Worm (Caenorhabditis elegans): ENCODE data around the gene wrm-1.

wrm-1 gene

ce11 chrIII:5730980-5731636 lies 8.5 kb downstream of the wrm-1 start, which contains the start of the genes B0244.9 and B0244.7:
Gene B0244.9, minus strand, starts transcription at chrIII:5731030.
Gene B0244.7, plus strand, starts transcription at chrIII:5731501.
- TF ChIP-seq cog-1 (tag; optimal IDR thresholded peaks at IDR 0.05) (no peak), ref-1 (GFP tag; conservative IDR thresholded peaks at IDR 0.05) (no peak), med-1 (GFP tag; optimal IDR thresholded peaks at IDR 0.05; ENCODE audit: insufficient read depth) (no peak), T22C8.4 (GFP tag; IDR thresholded peaks at IDR 0.05) (no peak), ztf-23 (GFP tag; IDR thresholded peaks at IDR 0.05) (no peak)

- TF ChIP-seq tab-1 (GFP tag; IDR thresholded peaks at IDR 0.05) (no peak), flt-1 (GFP tag; IDR thresholded peaks at IDR 0.05) (no peak), ref-1 (GFP tag; conservative IDR thresholded peaks at IDR 0.05) (no peak), ztf-29 (GFP tag; IDR thresholded peaks at IDR 0.05) (no peak), T22C8.4 (GFP tag; IDR thresholded peaks at IDR 0.05) (no peak), cog-1 (tag; optimal IDR thresholded peaks at IDR 0.05) (no peak), klf-2 (GFP tag; conservative IDR thresholded peaks at IDR 0.05) (no peak), med-1 (GFP tag; optimal IDR thresholded peaks at IDR 0.05; ENCODE audit: insufficient read depth) (no peak), ztf-23 (GFP tag; IDR thresholded peaks at IDR 0.05) (no peak)
Observed at ce11 chrIII:5732925-5733324, 10.3 kb downstream of the wrm-1 start, which contains the start of gene B0244.17. Gene B0244.17, plus strand, starts transcription at chrIII:5733225.

DNA sequence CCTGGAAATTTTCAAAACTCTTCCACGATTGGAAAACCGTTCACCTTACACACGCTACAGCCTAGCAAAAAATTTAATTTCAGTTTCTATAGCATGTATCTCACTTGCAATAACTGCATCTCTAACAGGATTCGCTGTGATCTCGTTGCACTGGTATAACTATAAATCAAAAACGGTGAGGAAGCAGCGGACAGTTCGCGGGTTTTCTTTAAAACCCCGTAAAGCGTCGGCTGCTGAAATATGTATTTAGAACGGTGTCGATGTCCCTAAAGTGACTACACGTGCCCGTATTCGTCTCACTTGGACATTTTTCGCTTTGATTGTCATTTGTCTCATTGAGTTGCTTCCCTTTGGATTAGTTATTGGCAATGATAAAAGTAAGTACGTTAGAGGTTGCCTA lies 11.7 kb downstream of the wrm-1 start:
- TF ChIP-seq cog-1 (tag; optimal IDR thresholded peaks at IDR 0.05), result no peak
- no peak for TF ChIP-seq klf-2 (GFP tag; conservative IDR thresholded peaks at IDR 0.05)
- no peak for TF ChIP-seq ztf-23 (GFP tag; IDR thresholded peaks at IDR 0.05)
- TF ChIP-seq ztf-29 (GFP tag; IDR thresholded peaks at IDR 0.05), result no peak
- no peak for TF ChIP-seq tab-1 (GFP tag; IDR thresholded peaks at IDR 0.05)
- no peak for TF ChIP-seq ref-1 (GFP tag; conservative IDR thresholded peaks at IDR 0.05)
- TF ChIP-seq med-1 (GFP tag; optimal IDR thresholded peaks at IDR 0.05; ENCODE audit: insufficient read depth), result no peak
- no peak for TF ChIP-seq T22C8.4 (GFP tag; IDR thresholded peaks at IDR 0.05)
- no peak for TF ChIP-seq flt-1 (GFP tag; IDR thresholded peaks at IDR 0.05)

- no peak for TF ChIP-seq med-1 (GFP tag; optimal IDR thresholded peaks at IDR 0.05; ENCODE audit: insufficient read depth)
- TF ChIP-seq flt-1 (GFP tag; IDR thresholded peaks at IDR 0.05), result no peak
- TF ChIP-seq tab-1 (GFP tag; IDR thresholded peaks at IDR 0.05), result no peak
- no peak for TF ChIP-seq ref-1 (GFP tag; conservative IDR thresholded peaks at IDR 0.05)
- no peak for TF ChIP-seq ztf-23 (GFP tag; IDR thresholded peaks at IDR 0.05)
- no peak for TF ChIP-seq ztf-29 (GFP tag; IDR thresholded peaks at IDR 0.05)
- no peak for TF ChIP-seq T22C8.4 (GFP tag; IDR thresholded peaks at IDR 0.05)
- no peak for TF ChIP-seq klf-2 (GFP tag; conservative IDR thresholded peaks at IDR 0.05)
- TF ChIP-seq cog-1 (tag; optimal IDR thresholded peaks at IDR 0.05), result no peak
Observed at ce11 chrIII:5734905-5735304, 12.3 kb downstream of the wrm-1 start, which contains the start of gene B0244.10. Gene B0244.10, plus strand, starts transcription at chrIII:5735158.

ce11 chrIII:5737708-5738107 lies 15.1 kb downstream of the wrm-1 start, which contains the start of gene B0244.6:
Gene B0244.6, plus strand, starts transcription at chrIII:5738008.
- TF ChIP-seq cog-1 (tag; optimal IDR thresholded peaks at IDR 0.05) (no peak), T22C8.4 (GFP tag; IDR thresholded peaks at IDR 0.05) (no peak), tab-1 (GFP tag; IDR thresholded peaks at IDR 0.05) (no peak), klf-2 (GFP tag; conservative IDR thresholded peaks at IDR 0.05) (no peak), flt-1 (GFP tag; IDR thresholded peaks at IDR 0.05) (no peak), ref-1 (GFP tag; conservative IDR thresholded peaks at IDR 0.05) (no peak), med-1 (GFP tag; optimal IDR thresholded peaks at IDR 0.05; ENCODE audit: insufficient read depth) (no peak), ztf-29 (GFP tag; IDR thresholded peaks at IDR 0.05) (no peak), ztf-23 (GFP tag; IDR thresholded peaks at IDR 0.05) (no peak)

DNA sequence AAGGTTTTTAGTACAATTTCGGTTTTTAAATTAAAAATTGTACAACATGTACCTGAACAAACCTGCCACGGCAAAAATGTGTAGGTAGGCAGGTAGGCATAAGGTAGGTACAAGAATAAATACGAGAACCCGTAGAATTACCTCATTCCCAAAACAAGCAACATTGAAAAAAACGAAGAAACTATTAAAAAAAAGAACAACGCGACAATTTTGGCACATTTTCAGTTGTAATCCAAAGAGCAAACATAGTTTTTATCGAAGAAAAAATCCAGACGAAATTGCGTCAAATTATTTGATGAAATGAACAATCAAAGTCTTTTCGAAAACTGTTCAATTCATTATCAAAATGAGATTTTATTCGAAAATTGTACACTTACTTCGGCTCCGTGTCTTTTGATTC lies 18.0 kb downstream of the wrm-1 start, which contains the start of gene B0244.16:
Gene B0244.16 (plus strand): TSS at position 301 of the 400 bp plus-strand sequence.
- TF ChIP-seq ref-1 (GFP tag; conservative IDR thresholded peaks at IDR 0.05), result no peak
- no peak for TF ChIP-seq ztf-23 (GFP tag; IDR thresholded peaks at IDR 0.05)
- no peak for TF ChIP-seq ztf-29 (GFP tag; IDR thresholded peaks at IDR 0.05)
- TF ChIP-seq cog-1 (tag; optimal IDR thresholded peaks at IDR 0.05), result no peak
- TF ChIP-seq med-1 (GFP tag; optimal IDR thresholded peaks at IDR 0.05; ENCODE audit: insufficient read depth), result no peak

DNA sequence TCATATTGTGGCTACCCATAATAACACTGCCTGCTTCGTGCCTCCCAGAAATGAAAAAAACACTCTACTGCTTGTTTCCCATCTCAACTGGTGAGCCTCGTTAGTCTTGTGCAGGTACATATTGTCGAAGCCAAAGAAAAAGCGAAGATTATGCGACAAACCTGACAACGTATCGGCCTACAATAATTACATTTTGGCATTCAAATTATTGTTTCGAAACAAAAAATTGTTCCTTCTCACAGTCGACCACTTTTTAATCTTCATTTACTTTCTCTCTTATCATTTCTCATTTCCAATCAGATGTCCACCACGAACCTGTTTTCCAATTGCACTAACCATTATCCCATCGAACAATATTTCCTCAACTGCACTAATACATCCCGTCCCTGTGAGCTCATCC lies 20.4 kb downstream of the wrm-1 start, which contains the start of gene B0244.15:
Gene B0244.15 (plus strand): TSS at position 301 of the 400 bp plus-strand sequence.
- no peak for TF ChIP-seq ztf-29 (GFP tag; IDR thresholded peaks at IDR 0.05)
- no peak for TF ChIP-seq T22C8.4 (GFP tag; IDR thresholded peaks at IDR 0.05)
- no peak for TF ChIP-seq ztf-23 (GFP tag; IDR thresholded peaks at IDR 0.05)
- no peak for TF ChIP-seq klf-2 (GFP tag; conservative IDR thresholded peaks at IDR 0.05)

DNA sequence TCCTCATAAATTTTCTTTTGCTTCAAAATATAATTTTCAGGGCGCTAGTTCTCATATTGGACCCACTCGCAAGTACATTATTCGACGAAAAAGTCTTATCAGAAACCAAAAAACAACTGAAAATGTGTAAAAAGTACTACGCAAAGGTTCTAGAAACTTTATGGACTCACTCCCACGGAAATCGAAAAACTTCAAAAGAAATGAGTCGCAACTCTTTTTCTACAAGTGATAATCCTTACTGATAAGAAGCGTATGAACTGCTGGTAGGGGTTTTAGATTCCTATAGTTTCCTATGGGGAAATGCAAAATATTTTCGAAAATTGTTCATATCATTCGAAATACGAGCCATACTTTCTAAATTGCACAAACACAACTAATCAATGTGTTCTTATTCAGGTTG lies 21.9 kb downstream of the wrm-1 start, which contains the start of gene B0244.5:
Gene B0244.5 (plus strand): TSS at position 301 of the 400 bp plus-strand sequence.
- TF ChIP-seq cog-1 (tag; optimal IDR thresholded peaks at IDR 0.05) (no peak), ztf-29 (GFP tag; IDR thresholded peaks at IDR 0.05) (no peak), ztf-23 (GFP tag; IDR thresholded peaks at IDR 0.05) (no peak), ref-1 (GFP tag; conservative IDR thresholded peaks at IDR 0.05) (no peak), klf-2 (GFP tag; conservative IDR thresholded peaks at IDR 0.05) (no peak)

DNA sequence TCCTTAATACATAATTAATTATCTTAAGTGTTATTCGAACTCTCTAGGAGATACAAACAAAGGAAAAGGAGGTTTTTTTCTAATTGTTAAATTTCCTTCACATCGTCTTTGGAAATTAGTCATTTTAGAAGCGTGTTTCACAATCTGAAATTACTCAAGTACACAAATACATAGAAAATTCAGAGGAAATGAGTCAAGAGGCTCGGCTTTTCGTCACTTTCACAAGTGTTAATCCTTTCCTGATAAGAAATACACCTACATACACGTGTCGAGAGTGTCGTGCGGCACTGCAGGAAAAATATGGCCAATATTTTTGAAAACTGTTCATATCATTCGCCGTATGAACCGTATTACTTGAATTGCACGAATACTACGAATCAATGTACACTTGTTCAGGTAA lies 24.5 kb downstream of the wrm-1 start, which contains the start of gene B0244.4:
Gene B0244.4 (plus strand): TSS at position 301 of the 400 bp plus-strand sequence.
- TF ChIP-seq ref-1 (GFP tag; conservative IDR thresholded peaks at IDR 0.05) (no peak), klf-2 (GFP tag; conservative IDR thresholded peaks at IDR 0.05) (no peak), cog-1 (tag; optimal IDR thresholded peaks at IDR 0.05) (no peak), ztf-29 (GFP tag; IDR thresholded peaks at IDR 0.05) (no peak), ztf-23 (GFP tag; IDR thresholded peaks at IDR 0.05) (no peak), T22C8.4 (GFP tag; IDR thresholded peaks at IDR 0.05) (no peak), tab-1 (GFP tag; IDR thresholded peaks at IDR 0.05) (no peak), med-1 (GFP tag; optimal IDR thresholded peaks at IDR 0.05; ENCODE audit: insufficient read depth) (no peak)

- TF ChIP-seq ztf-29 (GFP tag; IDR thresholded peaks at IDR 0.05), result no peak
- TF ChIP-seq ref-1 (GFP tag; conservative IDR thresholded peaks at IDR 0.05), result no peak
- TF ChIP-seq cog-1 (tag; optimal IDR thresholded peaks at IDR 0.05), result no peak
Observed at ce11 chrIII:5748360-5748759, 25.7 kb downstream of the wrm-1 start.
